Fruit fly (Drosophila melanogaster) whole organism, embryonic: ENCODE measurements around the gene pav.

Experiments used
- Asciz ChIP-seq: fragments of 200-800 bp; sonication (Bioruptor generic); optimal IDR thresholded peaks from 2 replicates; lab custom pipeline; 2017; ENCODE audit warnings: missing biosample characterization, mild to moderate bottlenecking, missing genetic modification characterization, missing genetic modification reagents
- Blimp-1 ChIP-seq: fragments of 200-800 bp; sonication (Bioruptor generic); optimal IDR thresholded peaks from 3 replicates; lab custom pipeline; 2018; ENCODE audit warnings: missing biosample characterization, missing genetic modification characterization, mild to moderate bottlenecking, moderate library complexity, missing genetic modification reagents
- CG10147 ChIP-seq: fragments of 200-800 bp; sonication (Bioruptor generic); optimal IDR thresholded peaks from 2 replicates; lab custom pipeline; 2019; ENCODE audit warnings: missing biosample characterization, mild to moderate bottlenecking, missing genetic modification characterization, moderate library complexity
- CG1024 ChIP-seq: fragments of 200-800 bp; sonication (Bioruptor generic); IDR thresholded peaks from 2 replicates; pipeline ENCODE4 v1.3.6; 2022; ENCODE audit warnings: missing biosample characterization, missing genetic modification characterization
- CG10267 ChIP-seq: fragments of 200-800 bp; sonication (Bioruptor generic); optimal IDR thresholded peaks from 2 replicates; lab custom pipeline; 2018; ENCODE audit warnings: missing biosample characterization, mild to moderate bottlenecking, missing genetic modification characterization, moderate library complexity
- CG10959 ChIP-seq: fragments of 200-800 bp; sonication (Bioruptor generic); IDR thresholded peaks from 2 replicates; pipeline ENCODE4 v1.3.6; 2022; ENCODE audit warnings: missing biosample characterization, missing genetic modification characterization
- CG11696 ChIP-seq: fragments of 200-800 bp; sonication (Bioruptor generic); IDR thresholded peaks from 2 replicates; pipeline ENCODE4 v1.3.6; 2022; ENCODE audit warnings: missing biosample characterization, missing genetic modification characterization
- CG12071 ChIP-seq: fragments of 200-800 bp; sonication (Bioruptor generic); optimal IDR thresholded peaks from 3 replicates; lab custom pipeline; 2018; ENCODE audit warnings: missing biosample characterization, mild to moderate bottlenecking, missing genetic modification characterization
- CG1603 ChIP-seq: fragments of 200-800 bp; sonication (Bioruptor generic); optimal IDR thresholded peaks from 2 replicates; lab custom pipeline; 2019; ENCODE audit warnings: missing biosample characterization, mild to moderate bottlenecking, missing genetic modification characterization, moderate library complexity
- CG16813 ChIP-seq: fragments of 200-800 bp; sonication (Bioruptor generic); IDR thresholded peaks from 3 replicates; pipeline ENCODE4 v1.3.6; 2022; ENCODE audit warnings: missing biosample characterization, missing genetic modification characterization; ENCODE audit not compliant: partially characterized antibody
- CG17568 ChIP-seq: fragments of 200-800 bp; sonication (Bioruptor generic); optimal IDR thresholded peaks from 2 replicates; lab custom pipeline; 2018; ENCODE audit warnings: missing biosample characterization, mild to moderate bottlenecking, missing genetic modification characterization, moderate library complexity
- CG2678 ChIP-seq: fragments of 200-800 bp; sonication (Bioruptor generic); optimal IDR thresholded peaks from 3 replicates; lab custom pipeline; 2019; ENCODE audit warnings: missing biosample characterization, mild to moderate bottlenecking, missing genetic modification characterization, moderate library complexity
- CG30403 ChIP-seq: fragments of 200-800 bp; sonication (Bioruptor generic); optimal IDR thresholded peaks from 3 replicates; lab custom pipeline; 2016; ENCODE audit warnings: missing biosample characterization, missing genetic modification characterization
- CG3163 ChIP-seq: fragments of 200-800 bp; sonication (Bioruptor generic); optimal IDR thresholded peaks from 3 replicates; lab custom pipeline; 2016; ENCODE audit warnings: missing biosample characterization, missing genetic modification characterization
- CG6683 ChIP-seq: fragments of 200-800 bp; sonication (Bioruptor generic); optimal IDR thresholded peaks from 2 replicates; lab custom pipeline; 2017; ENCODE audit warnings: missing biosample characterization, mild to moderate bottlenecking, missing genetic modification characterization, missing genetic modification reagents
- CG6791 ChIP-seq: fragments of 200-800 bp; sonication (Bioruptor generic); IDR thresholded peaks from 3 replicates; pipeline ENCODE4 v1.3.6; 2022; ENCODE audit warnings: missing biosample characterization, missing genetic modification characterization; ENCODE audit not compliant: partially characterized antibody
- CG6854 ChIP-seq: fragments of 200-800 bp; sonication (Bioruptor generic); optimal IDR thresholded peaks from 3 replicates; lab custom pipeline; 2017; ENCODE audit warnings: missing biosample characterization, mild to moderate bottlenecking, missing genetic modification characterization
- CG7786 ChIP-seq: fragments of 200-800 bp; sonication (Bioruptor generic); optimal IDR thresholded peaks from 2 replicates; lab custom pipeline; 2016; ENCODE audit warnings: missing biosample characterization, missing genetic modification characterization
- CG8359 ChIP-seq: fragments of 200-800 bp; sonication (Bioruptor generic); optimal IDR thresholded peaks from 2 replicates; lab custom pipeline; 2017; ENCODE audit warnings: missing biosample characterization, mild to moderate bottlenecking, missing genetic modification characterization, borderline replicate concordance
- CG8944 ChIP-seq: fragments of 200-800 bp; sonication (Bioruptor generic); optimal IDR thresholded peaks from 3 replicates; lab custom pipeline; 2016; ENCODE audit warnings: missing biosample characterization, missing genetic modification characterization
- Eip74EF ChIP-seq, 2 experiments: fragments of 200-800 bp in 1 of 2; fragments of >200 bp in 1 of 2; sonication (Bioruptor generic) in 1 of 2; optimal IDR thresholded peaks; 2 replicates each; lab custom pipeline; 2017 to 2019; ENCODE audit warnings: missing biosample characterization in 2 of 2, missing genetic modification characterization in 2 of 2, mild to moderate bottlenecking in 1 of 2, moderate library complexity in 1 of 2
- Myb ChIP-seq: fragments of 200-800 bp; sonication (Bioruptor generic); optimal IDR thresholded peaks from 2 replicates; lab custom pipeline; 2016; ENCODE audit warnings: missing biosample characterization, missing genetic modification characterization
- Nf-YA ChIP-seq: fragments of 200-800 bp; sonication (Bioruptor generic); IDR thresholded peaks from 2 replicates; pipeline ENCODE4 v1.3.6; 2022; ENCODE audit warnings: missing biosample characterization, missing genetic modification characterization
- Pdp1 ChIP-seq, 2 experiments: fragments of 200-800 bp; sonication (Bioruptor generic); optimal IDR thresholded peaks; 3 replicates each; lab custom pipeline; 2016; ENCODE audit warnings: missing biosample characterization in 2 of 2, missing genetic modification characterization in 2 of 2, mild to moderate bottlenecking in 1 of 2, moderate library complexity in 1 of 2
- Tbp ChIP-seq: fragments of >200 bp; optimal IDR thresholded peaks from 2 replicates; lab custom pipeline; 2018; ENCODE audit warnings: missing biosample characterization, missing genetic modification characterization
- Trl ChIP-seq, 3 experiments: fragments of >200 bp in 2 of 3; fragments of 200-800 bp in 1 of 3; sonication (Bioruptor generic) in 1 of 3; optimal IDR thresholded peaks; 2 replicates in 1 of 3; 3 replicates in 2 of 3; lab custom pipeline; 2016 to 2017; ENCODE audit warnings: missing biosample characterization in 1 of 3, missing genetic modification characterization in 1 of 3
- Xrp1 ChIP-seq: fragments of 200-800 bp; sonication (Bioruptor generic); IDR thresholded peaks from 2 replicates; pipeline ENCODE4 v1.3.6; 2022; ENCODE audit warnings: missing biosample characterization, missing genetic modification characterization
- aop ChIP-seq: fragments of 200-800 bp; sonication (Bioruptor generic); IDR thresholded peaks from 2 replicates; pipeline ENCODE4 v1.3.6; 2022; ENCODE audit warnings: missing biosample characterization, missing genetic modification characterization
- ara ChIP-seq: fragments of 200-800 bp; sonication (Bioruptor generic); IDR thresholded peaks from 2 replicates; pipeline ENCODE4 v1.3.6; 2022; ENCODE audit warnings: missing biosample characterization, missing genetic modification characterization
- br ChIP-seq: fragments of >200 bp; optimal IDR thresholded peaks from 2 replicates; lab custom pipeline; 2017
- bsh ChIP-seq, 2 experiments: fragments of 200-800 bp; sonication (Bioruptor generic); optimal IDR thresholded peaks; 2 replicates each; lab custom pipeline; 2017 to 2018; ENCODE audit warnings: mild to moderate bottlenecking in 2 of 2, missing biosample characterization in 2 of 2, missing genetic modification characterization in 2 of 2, moderate library complexity in 1 of 2
- cato ChIP-seq: fragments of 200-800 bp; sonication (Bioruptor generic); optimal IDR thresholded peaks from 2 replicates; lab custom pipeline; 2016; ENCODE audit warnings: missing biosample characterization, missing genetic modification characterization, borderline replicate concordance
- crc ChIP-seq: fragments of 200-800 bp; sonication (Bioruptor generic); optimal IDR thresholded peaks from 2 replicates; lab custom pipeline; 2016; ENCODE audit warnings: missing biosample characterization, missing genetic modification characterization
- disco-r ChIP-seq: fragments of 200-800 bp; sonication (Bioruptor generic); optimal IDR thresholded peaks from 2 replicates; lab custom pipeline; 2016; ENCODE audit warnings: missing biosample characterization, missing genetic modification characterization
- dysf ChIP-seq: fragments of 200-800 bp; sonication (Bioruptor generic); IDR thresholded peaks from 3 replicates; pipeline ENCODE4 v1.3.6; 2022; ENCODE audit warnings: missing biosample characterization, missing genetic modification characterization
- knrl ChIP-seq: fragments of 200-800 bp; sonication (Bioruptor generic); IDR thresholded peaks from 3 replicates; pipeline ENCODE4 v1.3.6; 2022; ENCODE audit warnings: missing biosample characterization, missing genetic modification characterization; ENCODE audit not compliant: partially characterized antibody
- nerfin-2 ChIP-seq: fragments of 200-800 bp; sonication (Bioruptor generic); IDR thresholded peaks from 2 replicates; pipeline ENCODE4 v1.3.6; 2022; ENCODE audit warnings: missing biosample characterization, missing genetic modification characterization; ENCODE audit not compliant: partially characterized antibody
- oc ChIP-seq: fragments of 200-800 bp; sonication (Bioruptor generic); optimal IDR thresholded peaks from 2 replicates; lab custom pipeline; 2018; ENCODE audit warnings: missing biosample characterization, mild to moderate bottlenecking, missing genetic modification characterization, moderate library complexity
- psq ChIP-seq: fragments of 200-800 bp; sonication (Bioruptor generic); optimal IDR thresholded peaks from 2 replicates; lab custom pipeline; 2017; ENCODE audit warnings: missing biosample characterization, missing genetic modification characterization
- sens ChIP-seq: fragments of 200-800 bp; sonication (Bioruptor generic); peaks from one replicate; lab custom pipeline; 2016; ENCODE audit warnings: missing biosample characterization, missing genetic modification characterization
- shn ChIP-seq: fragments of 200-800 bp; sonication (Bioruptor generic); optimal IDR thresholded peaks from 3 replicates; lab custom pipeline; 2016; ENCODE audit warnings: missing biosample characterization, missing genetic modification characterization
- sna ChIP-seq: fragments of 200-800 bp; sonication (Bioruptor generic); IDR thresholded peaks from 2 replicates; pipeline ENCODE4 v1.3.6; 2022; ENCODE audit warnings: missing biosample characterization, missing genetic modification characterization; ENCODE audit not compliant: partially characterized antibody
- stwl ChIP-seq: fragments of 200-800 bp; sonication (Bioruptor generic); optimal IDR thresholded peaks from 3 replicates; lab custom pipeline; 2018; ENCODE audit warnings: missing biosample characterization, mild to moderate bottlenecking, missing genetic modification characterization, moderate library complexity
- sug ChIP-seq: fragments of 200-800 bp; optimal IDR thresholded peaks from 2 replicates; lab custom pipeline; 2019; ENCODE audit warnings: missing biosample characterization, mild to moderate bottlenecking, missing genetic modification characterization, moderate library complexity

The pav gene

dm6 chr3L:4263502-4263901 is 21.0 kb downstream of the pav start, which contains the start of gene CG1273 (continued):
- TF ChIP-seq Myb (GFP tag; lab: Kevin White, UChicago) = no peak
- no peak for TF ChIP-seq crc (GFP tag; lab: Kevin White, UChicago)
- no peak for TF ChIP-seq CG8359
- no peak for TF ChIP-seq CG7786
- TF ChIP-seq dysf (GFP tag; lab: Robert Waterston, UW) = no peak
- no peak for TF ChIP-seq CG6854
- TF ChIP-seq CG10959 = no peak
- no peak for TF ChIP-seq stwl
- TF ChIP-seq CG3163 = peak; percentile 67
- peak; percentile 55 for TF ChIP-seq oc (tag; lab: Kevin White, UChicago)
- no peak for TF ChIP-seq disco-r (GFP tag; lab: Kevin White, UChicago)
- TF ChIP-seq sug (tag; lab: Kevin White, UChicago) = peak; percentile 16
- no peak for TF ChIP-seq CG17568 (GFP tag; lab: Kevin White, UChicago)
- TF ChIP-seq cato (GFP tag; lab: Kevin White, UChicago) = no peak
- TF ChIP-seq Blimp-1 (GFP tag; lab: Kevin White, UChicago) = peak; percentile 76
- TF ChIP-seq Tbp (GFP tag; lab: Kevin White, UChicago) = no peak
- peak in 1 of 2 experiments; percentile 64 for TF ChIP-seq Trl (optimal IDR thresholded peaks at IDR 0.05; lab: Kevin White, UChicago)
- no peak for TF ChIP-seq Trl (GFP tag; optimal IDR thresholded peaks at IDR 0.05; lab: Kevin White, UChicago)
- TF ChIP-seq CG30403 (GFP tag; lab: Kevin White, UChicago) = no peak
- peak; percentile 23; the same call in 1 of the 3 replicates for TF ChIP-seq knrl (GFP tag; lab: Robert Waterston, UW)
- no peak for TF ChIP-seq CG10147 (GFP tag; lab: Kevin White, UChicago)
- no peak for TF ChIP-seq CG1603
- TF ChIP-seq shn (GFP tag; lab: Kevin White, UChicago) = no peak
- TF ChIP-seq CG1024 (GFP tag; lab: Robert Waterston, UW) = no peak
- no peak for TF ChIP-seq CG6683 (GFP tag; lab: Kevin White, UChicago)
- TF ChIP-seq aop = no peak
- peak; percentile 47; the same call in 1 of the 3 replicates for TF ChIP-seq CG6791 (GFP tag; lab: Robert Waterston, UW)
- TF ChIP-seq sna (GFP tag; lab: Robert Waterston, UW) = no peak
- TF ChIP-seq Eip74EF (GFP tag; optimal IDR thresholded peaks at IDR 0.05; lab: Kevin White, UChicago) = no peak
- no peak for TF ChIP-seq Asciz
- no peak for TF ChIP-seq br (lab: Kevin White, UChicago)
- no peak for TF ChIP-seq CG16813 (GFP tag; lab: Robert Waterston, UW)
- 0 out of 2 replicates have a peak, but pooled peaks have one; percentile 6 for TF ChIP-seq Xrp1
- TF ChIP-seq psq (GFP tag; lab: Kevin White, UChicago) = no peak
- TF ChIP-seq, all 482 proteins: peak for 18

- no peak for TF ChIP-seq CG12071 (GFP tag; lab: Kevin White, UChicago)
- no peak for TF ChIP-seq CG8944
- no peak for TF ChIP-seq Pdp1 (GFP tag; optimal IDR thresholded peaks at IDR 0.05; lab: Kevin White, UChicago)
- 0 out of 2 replicates have a peak, but pooled peaks have one; percentile 21 for TF ChIP-seq nerfin-2 (GFP tag; lab: Robert Waterston, UW)
- TF ChIP-seq ara = no peak
- TF ChIP-seq CG2678 = no peak
- peak; percentile 6 for TF ChIP-seq sens
- peak; percentile 69 for TF ChIP-seq CG11696 (GFP tag; lab: Robert Waterston, UW)
- TF ChIP-seq CG10267 (tag; lab: Kevin White, UChicago) = no peak
- no peak for TF ChIP-seq bsh (GFP tag; optimal IDR thresholded peaks at IDR 0.05; lab: Kevin White, UChicago)
- no peak for TF ChIP-seq Nf-YA
- TF ChIP-seq, all 482 proteins: peak for 3
Observed at dm6 chr3L:4264963-4265362, 22.4 kb downstream of the pav start.
